Worm (Caenorhabditis elegans): Measurements from ENCODE around the gene chts-1.

DNA sequence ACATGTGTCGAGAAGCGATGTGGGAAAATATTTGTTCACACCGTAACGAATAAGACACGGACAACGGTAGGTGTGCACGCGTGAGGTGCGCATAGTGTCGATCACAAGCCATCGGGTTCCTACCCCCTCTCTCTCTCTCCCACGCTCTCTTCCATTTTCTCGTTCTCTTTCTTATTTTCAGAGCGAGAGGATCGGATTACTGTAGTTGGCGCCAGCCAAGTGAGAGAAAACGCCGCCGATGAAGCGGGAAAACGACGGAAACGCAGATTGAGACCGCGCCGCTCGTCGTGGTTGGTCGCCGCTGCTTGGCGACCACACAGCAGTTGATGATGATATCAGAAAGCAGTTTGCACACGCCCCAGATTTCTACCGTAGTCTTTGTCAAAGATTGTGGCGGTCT, 55.1 kb downstream of the chts-1 start:
- TF ChIP-seq him-1 (tag; optimal IDR thresholded peaks at IDR 0.05) (no peak), dao-5 (tag; optimal IDR thresholded peaks at IDR 0.05) (no peak)
